Worm (Caenorhabditis elegans) whole organism, L2 larva: Measurements from ENCODE around the gene bath-26.
"Not testable (repeated sequence)": the region's sequence is repeated elsewhere in the genome, so short reads cannot be mapped to it uniquely, and the experiment has no call there.

Experiments used
- blmp-1 ChIP-seq: sonication (generic microtip); optimal IDR thresholded peaks from 2 replicates; lab custom pipeline; 2017; ENCODE audit warnings: missing genetic modification characterization, mild to moderate bottlenecking, missing compliant biosample characterization, antibody characterized with exemption, moderate library complexity; ENCODE audit not compliant: insufficient read depth
- egl-27 ChIP-seq: sonication (generic microtip); optimal IDR thresholded peaks from 3 replicates; lab custom pipeline; 2017; ENCODE audit warnings: missing biosample characterization, missing genetic modification reagents, missing genetic modification characterization
- fos-1 ChIP-seq: fragments of 150-350 bp; optimal IDR thresholded peaks from 2 replicates; lab custom pipeline; 2014; ENCODE audit warnings: missing biosample characterization, missing genetic modification characterization
- lin-13 ChIP-seq: fragments of 150-350 bp; optimal IDR thresholded peaks from 2 replicates; lab custom pipeline; 2014; ENCODE audit warnings: missing biosample characterization, missing genetic modification reagents, missing genetic modification characterization
- lin-39 ChIP-seq: fragments of 150-350 bp; optimal IDR thresholded peaks from 2 replicates; lab custom pipeline; 2014; ENCODE audit warnings: missing biosample characterization, missing genetic modification reagents, missing genetic modification characterization
- lsy-2 ChIP-seq, 2 experiments: fragments of 150-350 bp in 1 of 2; sonication (generic microtip) in 1 of 2; optimal IDR thresholded peaks; 2 replicates each; lab custom pipeline; 2014 to 2017; ENCODE audit warnings: missing biosample characterization in 2 of 2, missing genetic modification characterization in 2 of 2
- mab-5 ChIP-seq: fragments of 150-350 bp; optimal IDR thresholded peaks from 2 replicates; lab custom pipeline; 2014; ENCODE audit warnings: missing biosample characterization, missing genetic modification characterization
- nhr-12 ChIP-seq: fragments of 150-350 bp; optimal IDR thresholded peaks from 2 replicates; lab custom pipeline; 2014; ENCODE audit warnings: missing biosample characterization, missing genetic modification characterization
- zag-1 ChIP-seq: fragments of 150-350 bp; optimal IDR thresholded peaks from 2 replicates; lab custom pipeline; 2014; ENCODE audit warnings: missing biosample characterization, missing genetic modification characterization

DNA sequence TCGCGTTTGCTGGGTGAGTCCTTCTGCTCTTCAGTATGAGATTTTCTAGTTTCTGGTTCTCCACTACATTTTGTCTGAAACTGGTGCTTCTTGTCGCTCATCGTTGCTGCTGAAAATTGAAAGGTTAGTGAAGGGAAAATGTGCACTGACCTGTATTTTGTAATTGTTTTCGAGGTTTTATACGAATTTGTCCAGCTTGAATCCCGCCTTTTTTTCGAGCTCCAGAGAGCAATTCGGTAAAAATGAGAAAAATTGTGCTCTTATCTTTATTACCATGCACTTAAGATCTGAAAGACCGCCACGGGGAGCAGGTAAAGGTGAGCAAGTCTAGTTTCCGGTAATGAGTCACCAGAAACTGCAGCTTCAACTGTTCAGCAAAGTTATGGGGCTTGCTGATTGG is 27.2 kb upstream of the bath-26 start, which contains the start of gene C08E3.15:
- TF ChIP-seq zag-1 (tag; lab: Kevin White, UChicago); lin-39; fos-1 (tag; lab: Kevin White, UChicago); egl-27; mab-5 (tag; lab: Kevin White, UChicago); nhr-12 (tag; lab: Kevin White, UChicago); lsy-2 (tag; optimal IDR thresholded peaks at IDR 0.05; lab: Kevin White, UChicago); lin-13; blmp-1 (tag; lab: Kevin White, UChicago): not testable (repeated sequence)
